Worm (Caenorhabditis elegans) whole organism, L2 larva: ENCODE measurements around the gene eef-1B.1.
"Not testable (repeated sequence)": the region's sequence is repeated elsewhere in the genome, so short reads cannot be mapped to it uniquely, and the experiment has no call there.

Source experiments
- C34F6.9 ChIP-seq: fragments of 150-350 bp; optimal IDR thresholded peaks from 2 replicates; lab custom pipeline; 2014; ENCODE audit warnings: missing biosample characterization, missing genetic modification characterization
- ZK546.5 ChIP-seq: sonication (generic microtip); optimal IDR thresholded peaks from 2 replicates; lab custom pipeline; 2017; ENCODE audit warnings: missing biosample characterization, missing genetic modification characterization
- alr-1 ChIP-seq: fragments of 150-350 bp; optimal IDR thresholded peaks from 2 replicates; lab custom pipeline; 2014; ENCODE audit warnings: missing biosample characterization, missing genetic modification characterization
- aly-2 ChIP-seq: fragments of 150-350 bp; optimal IDR thresholded peaks from 2 replicates; lab custom pipeline; 2014; ENCODE audit warnings: missing biosample characterization, missing genetic modification characterization
- blmp-1 ChIP-seq: sonication (generic microtip); optimal IDR thresholded peaks from 2 replicates; lab custom pipeline; 2017; ENCODE audit warnings: missing genetic modification characterization, mild to moderate bottlenecking, missing compliant biosample characterization, antibody characterized with exemption, moderate library complexity; ENCODE audit not compliant: insufficient read depth
- ceh-16 ChIP-seq: fragments of 150-350 bp; optimal IDR thresholded peaks from 2 replicates; lab custom pipeline; 2014; ENCODE audit warnings: missing biosample characterization, missing genetic modification characterization
- ceh-82 ChIP-seq: fragments of 150-350 bp; optimal IDR thresholded peaks from 2 replicates; lab custom pipeline; 2014; ENCODE audit warnings: missing biosample characterization, missing genetic modification characterization
- crh-2 ChIP-seq: sonication (generic microtip); optimal IDR thresholded peaks from 2 replicates; lab custom pipeline; 2017; ENCODE audit warnings: missing biosample characterization, missing genetic modification characterization
- elt-1 ChIP-seq: fragments of 150-350 bp; optimal IDR thresholded peaks from 2 replicates; lab custom pipeline; 2014; ENCODE audit warnings: missing biosample characterization, missing genetic modification characterization
- fos-1 ChIP-seq: fragments of 150-350 bp; optimal IDR thresholded peaks from 2 replicates; lab custom pipeline; 2014; ENCODE audit warnings: missing biosample characterization, missing genetic modification characterization
- lin-11 ChIP-seq: fragments of 150-350 bp; sonication (generic microtip); optimal IDR thresholded peaks from 2 replicates; lab custom pipeline; 2014; ENCODE audit warnings: missing biosample characterization, missing genetic modification characterization, inconsistent platforms, mixed read lengths
- lin-13 ChIP-seq: fragments of 150-350 bp; optimal IDR thresholded peaks from 2 replicates; lab custom pipeline; 2014; ENCODE audit warnings: missing biosample characterization, missing genetic modification reagents, missing genetic modification characterization
- lin-39 ChIP-seq: fragments of 150-350 bp; optimal IDR thresholded peaks from 2 replicates; lab custom pipeline; 2014; ENCODE audit warnings: missing biosample characterization, missing genetic modification reagents, missing genetic modification characterization
- lsy-2 ChIP-seq, 2 experiments: fragments of 150-350 bp in 1 of 2; sonication (generic microtip) in 1 of 2; optimal IDR thresholded peaks; 2 replicates each; lab custom pipeline; 2014 to 2017; ENCODE audit warnings: missing biosample characterization in 2 of 2, missing genetic modification characterization in 2 of 2
- mab-5 ChIP-seq: fragments of 150-350 bp; optimal IDR thresholded peaks from 2 replicates; lab custom pipeline; 2014; ENCODE audit warnings: missing biosample characterization, missing genetic modification characterization
- nhr-11 ChIP-seq: fragments of 150-350 bp; optimal IDR thresholded peaks from 2 replicates; lab custom pipeline; 2014; ENCODE audit warnings: missing biosample characterization, missing genetic modification characterization
- nhr-12 ChIP-seq: fragments of 150-350 bp; optimal IDR thresholded peaks from 2 replicates; lab custom pipeline; 2014; ENCODE audit warnings: missing biosample characterization, missing genetic modification characterization
- nhr-129 ChIP-seq: fragments of 150-350 bp; optimal IDR thresholded peaks from 2 replicates; lab custom pipeline; 2014; ENCODE audit warnings: missing biosample characterization, missing genetic modification characterization
- nhr-21 ChIP-seq: fragments of 150-350 bp; optimal IDR thresholded peaks from 2 replicates; lab custom pipeline; 2014; ENCODE audit warnings: missing biosample characterization, missing genetic modification characterization
- nhr-237 ChIP-seq: fragments of 150-350 bp; optimal IDR thresholded peaks from 2 replicates; lab custom pipeline; 2014; ENCODE audit warnings: missing biosample characterization, missing genetic modification characterization
- nhr-25 ChIP-seq: fragments of 150-350 bp; sonication (generic microtip); optimal IDR thresholded peaks from 3 replicates; lab custom pipeline; 2014; ENCODE audit warnings: missing biosample characterization, missing genetic modification characterization
- nhr-6 ChIP-seq: fragments of 150-350 bp; optimal IDR thresholded peaks from 2 replicates; lab custom pipeline; 2014; ENCODE audit warnings: missing biosample characterization, missing genetic modification characterization
- nhr-77 ChIP-seq: fragments of 150-350 bp; optimal IDR thresholded peaks from 2 replicates; lab custom pipeline; 2014; ENCODE audit warnings: missing biosample characterization, missing genetic modification characterization
- peb-1 ChIP-seq: fragments of 150-350 bp; optimal IDR thresholded peaks from 2 replicates; lab custom pipeline; 2014; ENCODE audit warnings: missing biosample characterization, missing genetic modification characterization
- sem-4 ChIP-seq: fragments of 150-350 bp; optimal IDR thresholded peaks from 2 replicates; lab custom pipeline; 2014; ENCODE audit warnings: missing biosample characterization, missing genetic modification reagents, missing genetic modification characterization
- sma-3 ChIP-seq: sonication (generic microtip); optimal IDR thresholded peaks from 2 replicates; lab custom pipeline; 2016; ENCODE audit warnings: missing genetic modification reagents, missing genetic modification characterization, missing compliant biosample characterization
- sma-9 ChIP-seq, 2 experiments: fragments of 150-350 bp in 1 of 2; sonication (generic microtip) in 1 of 2; optimal IDR thresholded peaks; 2 replicates each; lab custom pipeline; 2014 to 2016; ENCODE audit warnings: missing genetic modification characterization in 2 of 2, mild to moderate bottlenecking in 1 of 2, missing biosample characterization in 1 of 2, missing compliant biosample characterization in 1 of 2, missing genetic modification reagents in 1 of 2, moderate library complexity in 1 of 2
- snpc-4 ChIP-seq: fragments of 150-350 bp; optimal IDR thresholded peaks from 2 replicates; lab custom pipeline; 2014; ENCODE audit warnings: missing biosample characterization, missing genetic modification characterization
- unc-55 ChIP-seq: fragments of 150-350 bp; sonication (generic microtip); optimal IDR thresholded peaks from 3 replicates; lab custom pipeline; 2014; ENCODE audit warnings: missing biosample characterization, missing genetic modification reagents, missing genetic modification characterization
- ztf-1 ChIP-seq: fragments of 200-800 bp; sonication (Bioruptor generic); conservative IDR thresholded peaks from 2 replicates; pipeline ENCODE4 v1.3.6; 2022; ENCODE audit warnings: missing genetic modification characterization, missing compliant biosample characterization

eef-1B.1 gene

ce11 chrIII:7972061-7972460 lies 1.1 kb downstream of the eef-1B.1 start, which contains the start of gene F54H12.5:
Gene F54H12.5, minus strand, starts transcription at chrIII:7972161.
- TF ChIP-seq snpc-4 (tag; lab: Kevin White, UChicago) (no peak), nhr-21 (tag; lab: Kevin White, UChicago) (no peak), nhr-6 (tag; lab: Kevin White, UChicago) (no peak), aly-2 (tag; lab: Kevin White, UChicago) (no peak), lin-13 (no peak), nhr-237 (tag; lab: Kevin White, UChicago) (no peak), crh-2 (no peak), nhr-129 (no peak), ztf-1 (GFP tag; lab: Robert Waterston, UW) (no peak), sma-3 (GFP tag; lab: Kevin White, UChicago) (no peak), unc-55 (no peak), ZK546.5 (tag; lab: Kevin White, UChicago) (no peak), sem-4 (tag; lab: Kevin White, UChicago) (no peak)

ce11 chrIII:7969121-7969520 lies 4.1 kb downstream of the eef-1B.1 start, which contains the start of the genes F54H12.8 and F54H12.7:
Gene F54H12.8, minus strand, starts transcription at chrIII:7969221.
Gene F54H12.7, plus strand, starts transcription at chrIII:7969349.
- TF ChIP-seq ztf-1 (GFP tag; lab: Robert Waterston, UW) (no peak), nhr-25 (tag; lab: Kevin White, UChicago) (no peak), lin-11 (tag; lab: Kevin White, UChicago) (no peak), mab-5 (no peak), peb-1 (tag; lab: Kevin White, UChicago) (no peak), snpc-4 (tag; lab: Kevin White, UChicago) (no peak), lin-39 (tag; lab: Kevin White, UChicago) (no peak), fos-1 (tag; lab: Kevin White, UChicago) (no peak), elt-1 (no peak), ceh-16 (tag; lab: Kevin White, UChicago) (no peak), sma-3 (GFP tag; lab: Kevin White, UChicago) (no peak), sma-9 (GFP tag; optimal IDR thresholded peaks at IDR 0.05; lab: Kevin White, UChicago) (no peak), sma-9 (tag; optimal IDR thresholded peaks at IDR 0.05; lab: Kevin White, UChicago) (no peak), nhr-77 (no peak), lsy-2 (tag; optimal IDR thresholded peaks at IDR 0.05; lab: Kevin White, UChicago) (no peak), nhr-21 (tag; lab: Kevin White, UChicago) (no peak), nhr-11 (no peak), ceh-82 (tag; lab: Kevin White, UChicago) (no peak)
- TF ChIP-seq, all 48 proteins: peak for 0

ce11 chrIII:7964281-7964680 lies 8.9 kb downstream of the eef-1B.1 start, which contains the start of gene F54H12.2:
Gene F54H12.2, plus strand, starts transcription at chrIII:7964581.
- TF ChIP-seq blmp-1 (tag; lab: Kevin White, UChicago); nhr-12; nhr-25 (tag; lab: Kevin White, UChicago): not testable (repeated sequence)

ce11 chrIII:7962641-7963040 lies 10.5 kb downstream of the eef-1B.1 start, which contains the start of gene F54H12.4:
Gene F54H12.4, minus strand, starts transcription at chrIII:7962741.
- TF ChIP-seq C34F6.9 (tag; lab: Kevin White, UChicago); crh-2; alr-1: not testable (repeated sequence)
- TF ChIP-seq, all 48 proteins: peak for 0; not testable (repeated sequence) for 48

- TF ChIP-seq ztf-1 (GFP tag; lab: Robert Waterston, UW); nhr-129; nhr-77: not testable (repeated sequence)
- TF ChIP-seq, all 48 proteins: peak for 0; not testable (repeated sequence) for 48
These were observed 14.1 kb downstream of the eef-1B.1 start, which contains the start of gene F54H12.10 for ce11 chrIII:7958922-7959609. Gene F54H12.10, minus strand, starts transcription at chrIII:7958972.

ce11 chrIII:7958085-7958484 lies 15.1 kb downstream of the eef-1B.1 start, which contains the start of gene C29E4.11:
Gene C29E4.11, minus strand, starts transcription at chrIII:7958114.
- TF ChIP-seq unc-55: peak; percentile 40
- TF ChIP-seq C34F6.9 (tag; lab: Kevin White, UChicago): peak; percentile 74
- TF ChIP-seq lsy-2 (tag; optimal IDR thresholded peaks at IDR 0.05; lab: Kevin White, UChicago): peak in 1 of 2 experiments; percentile 40
- no peak for TF ChIP-seq nhr-77
